Fruit fly (Drosophila melanogaster) whole organism, wandering third instar larva: Measurements from ENCODE around the gene TfIIA-S.

Experiments used
- Abd-B ChIP-seq: fragments of >200 bp; optimal IDR thresholded peaks from 2 replicates; lab custom pipeline; 2017; ENCODE audit warnings: missing biosample characterization, missing genetic modification characterization
- CG32264 ChIP-seq: fragments of 200-800 bp; sonication (Bioruptor generic); optimal IDR thresholded peaks from 2 replicates; lab custom pipeline; 2016; ENCODE audit warnings: missing biosample characterization, missing genetic modification characterization
- CG9705 ChIP-seq: fragments of 200-800 bp; sonication (Bioruptor generic); optimal IDR thresholded peaks from 2 replicates; lab custom pipeline; 2018; ENCODE audit warnings: missing biosample characterization, mild to moderate bottlenecking, missing genetic modification characterization
- CrebA ChIP-seq: fragments of 200-800 bp; sonication (Bioruptor generic); optimal IDR thresholded peaks from 2 replicates; lab custom pipeline; 2016; ENCODE audit warnings: missing biosample characterization, mild to moderate bottlenecking, missing genetic modification characterization, borderline replicate concordance
- Dfd ChIP-seq: fragments of >200 bp; optimal IDR thresholded peaks from 2 replicates; lab custom pipeline; 2017; ENCODE audit warnings: missing biosample characterization, missing genetic modification characterization
- Dif ChIP-seq: fragments of 200-275, 200-300 bp; sonication (Bioruptor generic); optimal IDR thresholded peaks from 2 replicates; lab custom pipeline; 2018; ENCODE audit warnings: missing biosample characterization, missing genetic modification characterization; ENCODE audit not compliant: partially characterized antibody
- GATAd ChIP-seq: sonication (Bioruptor generic); optimal IDR thresholded peaks from 2 replicates; lab custom pipeline; 2016; ENCODE audit warnings: missing biosample characterization, missing genetic modification characterization
- HLH106 ChIP-seq: fragments of 200-800 bp; optimal IDR thresholded peaks from 3 replicates; lab custom pipeline; 2019; ENCODE audit warnings: missing biosample characterization, mild to moderate bottlenecking, missing genetic modification characterization, moderate library complexity
- Hnf4 ChIP-seq: fragments of 200-800 bp; sonication (Bioruptor generic); optimal IDR thresholded peaks from 2 replicates; lab custom pipeline; 2016; ENCODE audit warnings: missing biosample characterization, mild to moderate bottlenecking, missing genetic modification characterization
- Hr78 ChIP-seq: fragments of >200 bp; optimal IDR thresholded peaks from 2 replicates; lab custom pipeline; 2017; ENCODE audit warnings: missing biosample characterization, missing genetic modification characterization
- Hr83 ChIP-seq: fragments of 200-300 bp; sonication (Bioruptor generic); optimal IDR thresholded peaks from 2 replicates; lab custom pipeline; 2016; ENCODE audit warnings: missing biosample characterization, mild to moderate bottlenecking, missing genetic modification characterization, moderate library complexity; ENCODE audit not compliant: poor library complexity, severe bottlenecking
- Jra ChIP-seq: sonication (Bioruptor generic); optimal IDR thresholded peaks from 2 replicates; lab custom pipeline; 2016; ENCODE audit warnings: missing biosample characterization, missing genetic modification characterization
- Mio ChIP-seq: sonication (Bioruptor generic); optimal IDR thresholded peaks from 2 replicates; lab custom pipeline; 2016; ENCODE audit warnings: missing biosample characterization, missing genetic modification characterization
- Myc ChIP-seq: fragments of >200 bp; optimal IDR thresholded peaks from 2 replicates; lab custom pipeline; 2017
- N ChIP-seq: fragments of >200 bp; optimal IDR thresholded peaks from 2 replicates; lab custom pipeline; 2018; ENCODE audit warnings: missing biosample characterization, missing external identifiers, missing genetic modification characterization
- OdsH ChIP-seq: fragments of 200-800 bp; sonication (Bioruptor generic); optimal IDR thresholded peaks from 2 replicates; lab custom pipeline; 2016; ENCODE audit warnings: missing biosample characterization, mild to moderate bottlenecking, missing genetic modification characterization
- Rel ChIP-seq, 2 experiments: fragments of 200-800 bp; sonication (Bioruptor generic) in 1 of 2; optimal IDR thresholded peaks; 2 replicates in 1 of 2; 3 replicates in 1 of 2; lab custom pipeline; 2016 to 2019; ENCODE audit warnings: mild to moderate bottlenecking in 2 of 2, missing biosample characterization in 2 of 2, missing genetic modification characterization in 2 of 2, moderate library complexity in 1 of 2
- Sp1 ChIP-seq: fragments of 200-800 bp; sonication (Bioruptor generic); optimal IDR thresholded peaks from 3 replicates; lab custom pipeline; 2019; ENCODE audit warnings: missing biosample characterization, mild to moderate bottlenecking, missing genetic modification characterization, moderate library complexity
- Vsx2 ChIP-seq: fragments of 200-300, 225-300 bp; sonication (Bioruptor generic); optimal IDR thresholded peaks from 2 replicates; lab custom pipeline; 2018; ENCODE audit warnings: missing biosample characterization, missing genetic modification characterization; ENCODE audit not compliant: partially characterized antibody
- br ChIP-seq: fragments of 200-800 bp; sonication (Bioruptor generic); optimal IDR thresholded peaks from 2 replicates; lab custom pipeline; 2016; ENCODE audit warnings: missing biosample characterization, missing genetic modification characterization
- brk ChIP-seq: fragments of 200-800 bp; sonication (Bioruptor generic); optimal IDR thresholded peaks from 2 replicates; lab custom pipeline; 2016; ENCODE audit warnings: missing biosample characterization, mild to moderate bottlenecking, missing genetic modification characterization
- dl ChIP-seq, 2 experiments: fragments of 175-275, 200-275 bp in 1 of 2; fragments of 200-275 bp in 1 of 2; sonication (Bioruptor generic); optimal IDR thresholded peaks; lab custom pipeline; 2018; ENCODE audit warnings: mild to moderate bottlenecking in 2 of 2, missing biosample characterization in 2 of 2, missing genetic modification characterization in 2 of 2, moderate library complexity in 2 of 2; ENCODE audit not compliant: partially characterized antibody in 2 of 2, insufficient read depth in 1 of 2
- dmrt93B ChIP-seq: fragments of 200-800 bp; sonication (Bioruptor generic); optimal IDR thresholded peaks from 2 replicates; lab custom pipeline; 2018; ENCODE audit warnings: missing biosample characterization, mild to moderate bottlenecking, missing genetic modification characterization
- dsf ChIP-seq: sonication (Bioruptor generic); optimal IDR thresholded peaks from 2 replicates; lab custom pipeline; 2016; ENCODE audit warnings: missing biosample characterization, missing genetic modification characterization, borderline replicate concordance
- ey ChIP-seq: fragments of 200-800 bp; sonication (Bioruptor generic); optimal IDR thresholded peaks from 2 replicates; lab custom pipeline; 2016; ENCODE audit warnings: missing biosample characterization, missing genetic modification characterization
- foxo ChIP-seq, 2 experiments: fragments of 200-800 bp; sonication (Bioruptor generic); optimal IDR thresholded peaks; 2 replicates in 1 of 2; 3 replicates in 1 of 2; lab custom pipeline; 2016 to 2017; ENCODE audit warnings: missing biosample characterization in 2 of 2, missing genetic modification characterization in 2 of 2
- fru ChIP-seq: fragments of 200-800 bp; sonication (Bioruptor generic); optimal IDR thresholded peaks from 3 replicates; lab custom pipeline; 2016; ENCODE audit warnings: missing biosample characterization, mild to moderate bottlenecking, missing genetic modification characterization
- h ChIP-seq: fragments of 200-800 bp; sonication (Bioruptor generic); optimal IDR thresholded peaks from 3 replicates; lab custom pipeline; 2016; ENCODE audit warnings: missing biosample characterization, mild to moderate bottlenecking, missing genetic modification characterization
- jim ChIP-seq: fragments of 175-275, 200-325 bp; sonication (Bioruptor generic); optimal IDR thresholded peaks from 2 replicates; lab custom pipeline; 2016; ENCODE audit warnings: missing biosample characterization, mild to moderate bottlenecking, missing genetic modification characterization
- lola ChIP-seq: fragments of >200 bp; optimal IDR thresholded peaks from 2 replicates; lab custom pipeline; 2017; ENCODE audit warnings: missing biosample characterization, missing genetic modification characterization
- pan ChIP-seq: fragments of >200 bp; optimal IDR thresholded peaks from 2 replicates; lab custom pipeline; 2017
- psq ChIP-seq: fragments of 200-800 bp; sonication (Bioruptor generic); optimal IDR thresholded peaks from 3 replicates; lab custom pipeline; 2017; ENCODE audit warnings: missing biosample characterization, mild to moderate bottlenecking, missing genetic modification characterization, moderate library complexity
- rgr ChIP-seq: fragments of 200-800 bp; sonication (Bioruptor generic); optimal IDR thresholded peaks from 3 replicates; lab custom pipeline; 2016; ENCODE audit warnings: missing biosample characterization, mild to moderate bottlenecking, missing genetic modification characterization
- sage ChIP-seq: fragments of 200-800 bp; sonication (Bioruptor generic); optimal IDR thresholded peaks from 2 replicates; lab custom pipeline; 2016; ENCODE audit warnings: missing biosample characterization, mild to moderate bottlenecking, missing genetic modification characterization
- sv ChIP-seq: fragments of 200-800 bp; sonication (Bioruptor generic); optimal IDR thresholded peaks from 3 replicates; lab custom pipeline; 2016; ENCODE audit warnings: missing biosample characterization, missing genetic modification characterization
- tai ChIP-seq: sonication (Bioruptor generic); optimal IDR thresholded peaks from 2 replicates; lab custom pipeline; 2016; ENCODE audit warnings: missing biosample characterization, missing genetic modification characterization
- usp ChIP-seq: fragments of >200 bp; optimal IDR thresholded peaks from 2 replicates; lab custom pipeline; 2017; ENCODE audit warnings: missing biosample characterization, missing genetic modification characterization
- woc ChIP-seq: sonication (Bioruptor generic); optimal IDR thresholded peaks from 2 replicates; lab custom pipeline; 2016; ENCODE audit warnings: missing biosample characterization, mild to moderate bottlenecking, missing genetic modification characterization

The TfIIA-S gene

DNA sequence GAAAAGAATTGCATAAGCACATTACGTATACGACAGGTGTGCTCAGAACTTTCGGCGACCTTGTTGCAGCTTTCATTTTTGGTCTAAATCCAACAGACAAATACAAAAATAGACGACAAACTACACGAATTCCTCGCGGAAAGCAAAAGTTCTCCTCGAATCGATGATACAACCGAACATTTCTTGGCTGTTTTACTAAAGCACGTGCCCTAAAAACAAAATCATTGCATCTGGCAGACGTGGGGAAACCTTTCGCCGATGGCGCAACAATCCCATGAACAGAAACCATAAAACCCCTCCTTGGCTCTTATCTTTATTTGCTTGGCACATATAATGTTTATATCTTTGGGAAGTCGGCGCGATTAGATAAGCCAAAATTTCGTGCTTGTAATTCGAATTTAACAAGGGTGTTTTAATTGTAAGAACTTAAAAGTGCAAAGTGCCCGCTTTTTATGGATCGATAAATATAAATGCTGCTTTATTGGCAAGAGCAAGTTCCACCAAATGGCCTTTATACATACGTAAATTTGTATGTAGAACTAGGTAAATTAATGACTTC lies 47.8 kb upstream of the TfIIA-S start:
- TF ChIP-seq N (no peak), Rel (GFP tag; optimal IDR thresholded peaks at IDR 0.05; lab: Kevin White, UChicago) (no peak), Rel (tag; optimal IDR thresholded peaks at IDR 0.05; lab: Kevin White, UChicago) (peak; percentile 41)

DNA sequence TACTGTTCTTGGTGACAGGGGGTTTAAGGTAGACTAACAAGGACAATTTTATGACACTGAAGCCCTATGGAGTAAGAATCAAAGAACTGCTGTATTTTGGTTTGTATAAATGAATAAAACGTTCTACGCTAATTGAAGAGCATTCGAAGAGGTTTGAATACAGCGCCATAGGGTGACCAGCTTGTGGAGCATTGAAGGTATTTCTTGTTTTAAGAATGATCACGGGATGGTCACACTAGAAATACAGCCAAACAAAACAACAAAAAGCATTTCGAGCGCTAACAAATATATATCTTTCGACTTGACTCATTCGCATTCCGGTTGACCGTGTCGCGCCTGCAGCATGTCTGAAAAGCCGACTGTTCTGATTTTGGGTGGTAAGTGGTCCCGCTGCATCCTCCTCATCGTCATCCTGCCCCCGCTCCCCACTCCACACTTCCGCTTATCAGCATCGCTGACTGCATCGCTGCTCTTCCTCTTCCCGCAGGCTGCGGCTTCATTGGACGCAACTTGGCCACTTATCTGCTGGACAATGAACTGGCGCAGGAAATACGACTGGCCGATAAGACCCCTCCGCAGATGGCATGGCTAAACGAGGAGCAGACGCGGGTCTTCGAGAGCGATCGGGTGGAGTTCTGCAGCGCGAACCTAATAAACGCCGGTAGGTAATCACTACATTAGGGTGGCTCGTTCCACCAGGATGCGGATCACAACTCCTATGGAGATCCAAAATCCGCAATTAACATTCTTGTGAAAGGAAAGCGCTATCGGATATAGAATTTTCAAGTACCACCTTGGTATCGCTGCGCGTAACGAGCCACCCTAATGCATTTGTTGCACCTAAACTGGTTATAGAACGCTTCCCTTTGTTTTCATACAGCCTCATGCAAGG lies 43.1 kb upstream of the TfIIA-S start, which contains the start of gene CG5854:
Gene CG5854 (plus strand): TSS at position 229 of the 892 bp plus-strand sequence.
- TF ChIP-seq sv (GFP tag; lab: Kevin White, UChicago): peak; percentile 63
- TF ChIP-seq fru (GFP tag; lab: Kevin White, UChicago): peak; percentile 95
- no peak for TF ChIP-seq Myc
- peak; percentile 97 for TF ChIP-seq ey (GFP tag; lab: Kevin White, UChicago)
- TF ChIP-seq CrebA (GFP tag; lab: Kevin White, UChicago): no peak
- peak; percentile 92 for TF ChIP-seq Hnf4 (GFP tag; lab: Kevin White, UChicago)
- TF ChIP-seq dsf (GFP tag; lab: Kevin White, UChicago): peak; percentile 31
- TF ChIP-seq Sp1 (GFP tag; lab: Kevin White, UChicago): peak; percentile 93
- no peak for TF ChIP-seq pan
- TF ChIP-seq GATAd (GFP tag; lab: Kevin White, UChicago): peak; percentile 63
- TF ChIP-seq Hr78 (GFP tag; lab: Kevin White, UChicago): no peak
- TF ChIP-seq Rel (GFP tag; optimal IDR thresholded peaks at IDR 0.05; lab: Kevin White, UChicago): no peak
- TF ChIP-seq Rel (tag; optimal IDR thresholded peaks at IDR 0.05; lab: Kevin White, UChicago): peak; percentile 58
- peak; percentile 73 for TF ChIP-seq CG9705 (GFP tag; lab: Kevin White, UChicago)
- TF ChIP-seq jim (GFP tag; lab: Kevin White, UChicago): peak; percentile 35
- TF ChIP-seq foxo (GFP tag; optimal IDR thresholded peaks at IDR 0.05; lab: Kevin White, UChicago): peak; percentile 69 to 98
- peak; percentile 92 for TF ChIP-seq CG32264 (GFP tag; lab: Kevin White, UChicago)
- peak; percentile 96 for TF ChIP-seq h
- TF ChIP-seq rgr (GFP tag; lab: Kevin White, UChicago): peak; percentile 98
- no peak for TF ChIP-seq Abd-B (GFP tag; lab: Kevin White, UChicago)
- no peak for TF ChIP-seq tai (GFP tag; lab: Kevin White, UChicago)
- no peak for TF ChIP-seq Vsx2 (GFP tag; lab: Kevin White, UChicago)
- peak; percentile 82 for TF ChIP-seq woc
- no peak for TF ChIP-seq brk (GFP tag; lab: Kevin White, UChicago)
- peak; percentile 77 for TF ChIP-seq Mio
- no peak for TF ChIP-seq Dfd (GFP tag; lab: Kevin White, UChicago)
- no peak for TF ChIP-seq N
- peak; percentile 6 for TF ChIP-seq Dif (GFP tag; lab: Kevin White, UChicago)
- peak; percentile 79 for TF ChIP-seq dmrt93B (GFP tag; lab: Kevin White, UChicago)
- no peak for TF ChIP-seq lola (GFP tag; lab: Kevin White, UChicago)
- TF ChIP-seq usp (GFP tag; lab: Kevin White, UChicago): no peak
- peak; percentile 91 for TF ChIP-seq HLH106 (tag; lab: Kevin White, UChicago)
- peak; percentile 87 for TF ChIP-seq Hr83 (GFP tag; lab: Kevin White, UChicago)
- TF ChIP-seq OdsH (GFP tag; lab: Kevin White, UChicago): peak; percentile 96
- TF ChIP-seq dl (GFP tag; optimal IDR thresholded peaks at IDR 0.05; lab: Kevin White, UChicago; ENCODE audit: insufficient read depth in 1 of 2, partially characterized antibody in 2 of 2): no peak
- TF ChIP-seq sage (GFP tag; lab: Kevin White, UChicago): no peak
- peak; percentile 95 for TF ChIP-seq br (GFP tag; lab: Kevin White, UChicago)
- TF ChIP-seq Jra (GFP tag; lab: Kevin White, UChicago): peak; percentile 50
- peak; percentile 89 for TF ChIP-seq psq (GFP tag; lab: Kevin White, UChicago)
